Worm (Caenorhabditis elegans) whole organism, L2 larva: ENCODE data around the gene C35B1.8.

Source experiments
- ceh-16 ChIP-seq: fragments of 150-350 bp; optimal IDR thresholded peaks from 2 replicates; lab custom pipeline; 2014; ENCODE audit warnings: missing biosample characterization, missing genetic modification characterization
- ceh-82 ChIP-seq: fragments of 150-350 bp; optimal IDR thresholded peaks from 2 replicates; lab custom pipeline; 2014; ENCODE audit warnings: missing biosample characterization, missing genetic modification characterization
- dmd-4 ChIP-seq: sonication (generic microtip); optimal IDR thresholded peaks from 2 replicates; lab custom pipeline; 2017; ENCODE audit warnings: missing biosample characterization, missing genetic modification characterization
- fos-1 ChIP-seq: fragments of 150-350 bp; optimal IDR thresholded peaks from 2 replicates; lab custom pipeline; 2014; ENCODE audit warnings: missing biosample characterization, missing genetic modification characterization
- lsy-2 ChIP-seq, 2 experiments: fragments of 150-350 bp in 1 of 2; sonication (generic microtip) in 1 of 2; optimal IDR thresholded peaks; 2 replicates each; lab custom pipeline; 2014 to 2017; ENCODE audit warnings: missing biosample characterization in 2 of 2, missing genetic modification characterization in 2 of 2
- nhr-11 ChIP-seq: fragments of 150-350 bp; optimal IDR thresholded peaks from 2 replicates; lab custom pipeline; 2014; ENCODE audit warnings: missing biosample characterization, missing genetic modification characterization
- nhr-12 ChIP-seq: fragments of 150-350 bp; optimal IDR thresholded peaks from 2 replicates; lab custom pipeline; 2014; ENCODE audit warnings: missing biosample characterization, missing genetic modification characterization
- nhr-6 ChIP-seq: fragments of 150-350 bp; optimal IDR thresholded peaks from 2 replicates; lab custom pipeline; 2014; ENCODE audit warnings: missing biosample characterization, missing genetic modification characterization
- unc-39 ChIP-seq: fragments of 150-350 bp; optimal IDR thresholded peaks from 2 replicates; lab custom pipeline; 2014; ENCODE audit warnings: missing biosample characterization, missing genetic modification characterization
- unc-55 ChIP-seq: fragments of 150-350 bp; sonication (generic microtip); optimal IDR thresholded peaks from 3 replicates; lab custom pipeline; 2014; ENCODE audit warnings: missing biosample characterization, missing genetic modification reagents, missing genetic modification characterization
- unc-62 ChIP-seq: fragments of 150-350 bp; optimal IDR thresholded peaks from 2 replicates; lab custom pipeline; 2014; ENCODE audit warnings: missing biosample characterization, missing genetic modification reagents, missing genetic modification characterization
- ztf-11 ChIP-seq: sonication (generic microtip); optimal IDR thresholded peaks from 2 replicates; lab custom pipeline; 2017; ENCODE audit warnings: missing biosample characterization, missing genetic modification characterization

DNA sequence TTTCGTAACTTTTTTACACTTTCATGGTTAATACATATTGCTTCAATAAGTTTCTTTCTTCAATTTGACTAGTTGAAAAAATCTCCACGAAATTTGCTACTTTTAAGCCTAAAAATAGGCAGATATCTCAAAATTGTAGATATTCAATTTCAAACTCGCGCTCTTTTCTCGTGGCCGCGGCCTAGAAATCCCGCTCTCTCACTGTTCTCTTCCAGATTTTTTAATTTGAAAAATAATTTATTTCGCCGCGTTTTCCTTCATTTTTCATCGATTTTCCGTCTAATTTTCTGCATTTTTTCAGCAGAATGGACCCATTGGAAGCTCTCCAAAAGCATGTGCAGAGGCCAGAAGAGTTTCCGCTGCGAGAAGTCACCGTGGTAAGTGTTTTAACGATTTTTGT, 36.5 kb downstream of the C35B1.8 start, which contains the start of gene cdc-73:
- TF ChIP-seq unc-62 (GFP tag; lab: Kevin White, UChicago) (no peak), nhr-11 (no peak), nhr-6 (no peak), nhr-12 (tag; lab: Kevin White, UChicago) (no peak), fos-1 (tag; lab: Kevin White, UChicago) (no peak), unc-55 (GFP tag; lab: Kevin White, UChicago) (peak; percentile 58), unc-39 (tag; lab: Kevin White, UChicago) (no peak), dmd-4 (tag; lab: Kevin White, UChicago) (no peak), ceh-82 (tag; lab: Kevin White, UChicago) (no peak), ztf-11 (tag; lab: Kevin White, UChicago) (no peak), ceh-16 (tag; lab: Kevin White, UChicago) (no peak), lsy-2 (tag; optimal IDR thresholded peaks at IDR 0.05; lab: Kevin White, UChicago) (peak; percentile 6 to 63)
